Fruit fly (Drosophila melanogaster) whole organism, embryonic: Measurements from ENCODE around the gene CG44000.
A peak's percentile ranks its signal among the peaks of the same experiment; 100 is the strongest.

Experiments used
- Ada2b ChIP-seq: fragments of 200-800 bp; sonication (Bioruptor generic); IDR thresholded peaks from 2 replicates; pipeline ENCODE4 v1.3.6; 2022; ENCODE audit warnings: missing biosample characterization, missing genetic modification characterization
- Antp ChIP-seq: fragments of 200-800 bp; sonication (Bioruptor generic); optimal IDR thresholded peaks from 3 replicates; lab custom pipeline; 2016; ENCODE audit warnings: missing biosample characterization, missing genetic modification characterization
- Atf6 ChIP-seq: fragments of 200-800 bp; sonication (Bioruptor generic); IDR thresholded peaks from 2 replicates; pipeline ENCODE4 v1.3.6; 2022; ENCODE audit warnings: missing biosample characterization, missing genetic modification characterization
- BtbVII ChIP-seq: fragments of 200-800 bp; sonication (Bioruptor generic); optimal IDR thresholded peaks from 3 replicates; lab custom pipeline; 2017; ENCODE audit warnings: missing biosample characterization, mild to moderate bottlenecking, missing genetic modification characterization
- CG10321 ChIP-seq: fragments of 200-800 bp; sonication (Bioruptor generic); IDR thresholded peaks from 2 replicates; pipeline ENCODE4 v1.3.6; 2022; ENCODE audit warnings: missing biosample characterization, missing genetic modification characterization
- CG10462 ChIP-seq: fragments of 200-800 bp; sonication (Bioruptor generic); optimal IDR thresholded peaks from 2 replicates; lab custom pipeline; 2016; ENCODE audit warnings: missing biosample characterization, missing genetic modification characterization
- CG11398 ChIP-seq: fragments of 200-800 bp; sonication (Bioruptor generic); optimal IDR thresholded peaks from 2 replicates; lab custom pipeline; 2016; ENCODE audit warnings: missing biosample characterization, missing genetic modification characterization
- CG12659 ChIP-seq: fragments of 200-800 bp; sonication (Bioruptor generic); optimal IDR thresholded peaks from 3 replicates; lab custom pipeline; 2017; ENCODE audit warnings: mild to moderate bottlenecking, missing biosample characterization, missing genetic modification reagents, missing genetic modification characterization
- CG14441 ChIP-seq: fragments of 200-800 bp; sonication (Bioruptor generic); IDR thresholded peaks from 2 replicates; pipeline ENCODE4 v1.3.6; 2022; ENCODE audit warnings: missing biosample characterization, missing genetic modification characterization
- CG14710 ChIP-seq: fragments of 200-800 bp; sonication (Bioruptor generic); optimal IDR thresholded peaks from 3 replicates; lab custom pipeline; 2019; ENCODE audit warnings: missing biosample characterization, mild to moderate bottlenecking, missing genetic modification characterization, moderate library complexity
- CG15011 ChIP-seq: fragments of 200-800 bp; sonication (Bioruptor generic); optimal IDR thresholded peaks from 3 replicates; lab custom pipeline; 2018; ENCODE audit warnings: missing biosample characterization, mild to moderate bottlenecking, missing genetic modification characterization
- CG17568 ChIP-seq: fragments of 200-800 bp; sonication (Bioruptor generic); optimal IDR thresholded peaks from 2 replicates; lab custom pipeline; 2018; ENCODE audit warnings: missing biosample characterization, mild to moderate bottlenecking, missing genetic modification characterization, moderate library complexity
- CG17612 ChIP-seq: fragments of 200-800 bp; sonication (Bioruptor generic); IDR thresholded peaks from 2 replicates; pipeline ENCODE4 v1.3.6; 2022; ENCODE audit warnings: missing biosample characterization, missing genetic modification characterization
- CG17802 ChIP-seq: fragments of 200-800 bp; sonication (Bioruptor generic); optimal IDR thresholded peaks from 2 replicates; lab custom pipeline; 2018; ENCODE audit warnings: missing biosample characterization, mild to moderate bottlenecking, missing genetic modification characterization, moderate library complexity
- CG31365 ChIP-seq: fragments of 200-800 bp; sonication (Bioruptor generic); optimal IDR thresholded peaks from 2 replicates; lab custom pipeline; 2018; ENCODE audit warnings: missing biosample characterization, mild to moderate bottlenecking, missing genetic modification characterization
- CG32532 ChIP-seq: fragments of 200-800 bp; sonication (Bioruptor generic); IDR thresholded peaks from 2 replicates; pipeline ENCODE4 v1.3.6; 2022; ENCODE audit warnings: missing biosample characterization, missing genetic modification characterization
- CG3838 ChIP-seq: fragments of 200-800 bp; sonication (Bioruptor generic); optimal IDR thresholded peaks from 3 replicates; lab custom pipeline; 2016; ENCODE audit warnings: missing biosample characterization, missing genetic modification characterization
- CG6791 ChIP-seq: fragments of 200-800 bp; sonication (Bioruptor generic); IDR thresholded peaks from 3 replicates; pipeline ENCODE4 v1.3.6; 2022; ENCODE audit warnings: missing biosample characterization, missing genetic modification characterization; ENCODE audit not compliant: partially characterized antibody
- CG6813 ChIP-seq: fragments of 200-800 bp; sonication (Bioruptor generic); optimal IDR thresholded peaks from 2 replicates; lab custom pipeline; 2017; ENCODE audit warnings: missing biosample characterization, missing genetic modification characterization, mild to moderate bottlenecking, moderate library complexity, missing genetic modification reagents
- CG7556 ChIP-seq: fragments of 200-800 bp; sonication (Bioruptor generic); optimal IDR thresholded peaks from 2 replicates; lab custom pipeline; 2017; ENCODE audit warnings: missing biosample characterization, mild to moderate bottlenecking, missing genetic modification characterization
- CG7928 ChIP-seq: fragments of 200-800 bp; sonication (Bioruptor generic); optimal IDR thresholded peaks from 2 replicates; lab custom pipeline; 2017; ENCODE audit warnings: missing biosample characterization, mild to moderate bottlenecking, missing genetic modification characterization
- Doc3 ChIP-seq: fragments of 200-800 bp; sonication (Bioruptor generic); IDR thresholded peaks from 3 replicates; pipeline ENCODE4 v1.3.6; 2022; ENCODE audit warnings: missing biosample characterization, missing genetic modification characterization; ENCODE audit not compliant: partially characterized antibody
- Kr ChIP-seq: fragments of 200-800 bp; sonication (Bioruptor generic); optimal IDR thresholded peaks from 2 replicates; lab custom pipeline; 2017; ENCODE audit warnings: missing biosample characterization, mild to moderate bottlenecking, missing genetic modification characterization
- NK7.1 ChIP-seq: fragments of 200-800 bp; sonication (Bioruptor generic); optimal IDR thresholded peaks from 3 replicates; lab custom pipeline; 2016; ENCODE audit warnings: missing biosample characterization, missing genetic modification characterization
- Neu2 ChIP-seq: fragments of 200-800 bp; sonication (Bioruptor generic); optimal IDR thresholded peaks from 3 replicates; lab custom pipeline; 2016; ENCODE audit warnings: missing biosample characterization, missing genetic modification characterization, borderline replicate concordance
- Oaz ChIP-seq: fragments of 200-800 bp; sonication (Bioruptor generic); IDR thresholded peaks from 2 replicates; pipeline ENCODE4 v1.3.6; 2022; ENCODE audit warnings: missing biosample characterization, missing genetic modification characterization
- Sry-β ChIP-seq: fragments of 200-800 bp; sonication (Bioruptor generic); optimal IDR thresholded peaks from 2 replicates; lab custom pipeline; 2018; ENCODE audit warnings: missing biosample characterization, mild to moderate bottlenecking, missing genetic modification characterization, moderate library complexity
- Usf ChIP-seq: fragments of 200-800 bp; sonication (Bioruptor generic); optimal IDR thresholded peaks from 2 replicates; lab custom pipeline; 2017; ENCODE audit warnings: missing genotype, missing biosample characterization, missing genetic modification characterization
- ac ChIP-seq: fragments of 200-800 bp; sonication (Bioruptor generic); optimal IDR thresholded peaks from 3 replicates; lab custom pipeline; 2017; ENCODE audit warnings: missing biosample characterization, mild to moderate bottlenecking, missing genetic modification characterization
- bigmax ChIP-seq: fragments of 200-800 bp; sonication (Bioruptor generic); optimal IDR thresholded peaks from 2 replicates; lab custom pipeline; 2018; ENCODE audit warnings: missing biosample characterization, mild to moderate bottlenecking, missing genetic modification characterization
- cas ChIP-seq: fragments of 200-800 bp; sonication (Bioruptor generic); IDR thresholded peaks from 2 replicates; pipeline ENCODE4 v1.3.6; 2022; ENCODE audit warnings: missing biosample characterization, missing genetic modification characterization
- da ChIP-seq: fragments of 200-800 bp; sonication (Bioruptor generic); optimal IDR thresholded peaks from 2 replicates; lab custom pipeline; 2016; ENCODE audit warnings: missing biosample characterization, missing genetic modification characterization
- dmrt11E ChIP-seq: fragments of 200-800 bp; sonication (Bioruptor generic); optimal IDR thresholded peaks from 3 replicates; lab custom pipeline; 2018; ENCODE audit warnings: missing biosample characterization, mild to moderate bottlenecking, missing genetic modification characterization, moderate library complexity
- dmrt99B ChIP-seq: fragments of 200-800 bp; sonication (Bioruptor generic); optimal IDR thresholded peaks from 2 replicates; lab custom pipeline; 2018; ENCODE audit warnings: missing biosample characterization, mild to moderate bottlenecking, missing genetic modification characterization, moderate library complexity
- eve ChIP-seq, 2 experiments: fragments of >200 bp; optimal IDR thresholded peaks; 2 replicates each; lab custom pipeline; 2017; ENCODE audit warnings: missing biosample characterization in 2 of 2, missing genetic modification characterization in 2 of 2
- ftz-f1 ChIP-seq: fragments of 200-800 bp; sonication (Bioruptor generic); optimal IDR thresholded peaks from 2 replicates; lab custom pipeline; 2016; ENCODE audit warnings: missing biosample characterization, missing genetic modification characterization
- gcm ChIP-seq: fragments of 200-800 bp; sonication (Bioruptor generic); optimal IDR thresholded peaks from 2 replicates; lab custom pipeline; 2019; ENCODE audit warnings: missing biosample characterization, mild to moderate bottlenecking, missing genetic modification characterization, moderate library complexity
- gfzf ChIP-seq: fragments of 200-800 bp; sonication (Bioruptor generic); optimal IDR thresholded peaks from 2 replicates; lab custom pipeline; 2016; ENCODE audit warnings: missing biosample characterization, mild to moderate bottlenecking, missing genetic modification characterization, moderate library complexity
- kah ChIP-seq: fragments of 200-800 bp; sonication (Bioruptor generic); optimal IDR thresholded peaks from 2 replicates; lab custom pipeline; 2018; ENCODE audit warnings: missing biosample characterization, mild to moderate bottlenecking, missing genetic modification characterization
- lov ChIP-seq, 2 experiments: fragments of 200-800 bp in 1 of 2; fragments of >200 bp in 1 of 2; sonication (Bioruptor generic) in 1 of 2; IDR thresholded peaks in 1 of 2; optimal IDR thresholded peaks in 1 of 2; 2 replicates in 1 of 2; 3 replicates in 1 of 2; pipeline versions ENCODE4 v1.3.6 to Lab custom; 2017 to 2022; ENCODE audit warnings: missing biosample characterization in 1 of 2, missing genetic modification characterization in 1 of 2
- maf-S ChIP-seq: fragments of 200-800 bp; sonication (Bioruptor generic); optimal IDR thresholded peaks from 2 replicates; lab custom pipeline; 2016; ENCODE audit warnings: missing biosample characterization, missing genetic modification characterization
- nerfin-1 ChIP-seq: fragments of 200-800 bp; sonication (Bioruptor generic); optimal IDR thresholded peaks from 3 replicates; lab custom pipeline; 2019; ENCODE audit warnings: missing biosample characterization, mild to moderate bottlenecking, missing genetic modification characterization, moderate library complexity
- pan ChIP-seq, 4 experiments: fragments of >200 bp in 3 of 4; fragments of 200-800 bp in 1 of 4; sonication (Bioruptor generic) in 1 of 4; optimal IDR thresholded peaks in 3 of 4; IDR thresholded peaks in 1 of 4; 2 replicates each; pipeline versions ENCODE4 v1.3.6 to Lab custom; 2017 to 2022; ENCODE audit warnings: missing biosample characterization in 2 of 4, missing genetic modification characterization in 2 of 4, mixed read lengths in 1 of 4
- ro ChIP-seq: fragments of 200-800 bp; sonication (Bioruptor generic); IDR thresholded peaks from 2 replicates; pipeline ENCODE4 v1.3.6; 2022; ENCODE audit warnings: missing biosample characterization, missing genetic modification characterization
- schlank ChIP-seq: fragments of 200-800 bp; sonication (Bioruptor generic); optimal IDR thresholded peaks from 2 replicates; lab custom pipeline; 2018; ENCODE audit warnings: missing biosample characterization, mild to moderate bottlenecking, missing genetic modification characterization
- shn ChIP-seq: fragments of 200-800 bp; sonication (Bioruptor generic); optimal IDR thresholded peaks from 3 replicates; lab custom pipeline; 2016; ENCODE audit warnings: missing biosample characterization, missing genetic modification characterization
- slbo ChIP-seq: fragments of 200-800 bp; sonication (Bioruptor generic); IDR thresholded peaks from 2 replicates; pipeline ENCODE4 v1.3.6; 2022; ENCODE audit warnings: missing biosample characterization, missing genetic modification characterization
- zfh1 ChIP-seq: fragments of 200-800 bp; sonication (Bioruptor generic); IDR thresholded peaks from 3 replicates; pipeline ENCODE4 v1.3.6; 2022; ENCODE audit warnings: missing biosample characterization, missing genetic modification characterization

The CG44000 gene

DNA sequence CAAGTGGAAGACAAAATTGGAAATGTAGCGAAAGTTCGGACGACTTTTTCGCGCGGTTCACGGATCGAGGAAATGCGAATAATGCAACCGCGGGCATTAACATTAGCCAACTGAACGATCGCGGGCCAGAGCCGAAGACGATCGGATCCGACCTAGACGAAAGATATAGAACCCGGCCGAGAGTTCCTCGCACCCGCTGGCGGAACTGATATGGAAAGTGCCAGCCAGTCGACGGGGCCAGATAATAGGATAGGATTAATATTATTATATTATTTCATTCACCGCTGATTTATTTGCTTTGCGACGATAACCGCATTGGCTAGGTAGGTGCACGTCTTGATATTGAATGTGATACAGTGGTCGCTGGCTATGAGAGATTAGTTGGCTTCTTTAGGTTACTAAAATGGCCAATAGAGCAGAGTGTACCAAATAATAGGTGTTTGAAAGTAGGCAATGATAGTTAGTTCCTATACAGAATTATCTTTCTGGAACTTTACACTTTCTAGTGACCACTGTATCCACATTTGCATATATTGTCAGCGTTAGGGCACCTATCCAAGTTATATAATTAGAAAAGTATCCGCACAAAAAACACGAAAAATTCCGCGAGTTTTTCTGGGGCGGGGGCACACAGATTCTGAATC, 43.6 kb upstream of the CG44000 start (continued):
- TF ChIP-seq gfzf (GFP tag; lab: Kevin White, UChicago) (no peak), CG12659 (GFP tag; lab: Kevin White, UChicago) (peak; percentile 40), CG32532 (peak; percentile 84), CG15011 (GFP tag; lab: Kevin White, UChicago) (peak; percentile 38), da (no peak), CG17612 (GFP tag; lab: Robert Waterston, UW) (peak; percentile 80), slbo (peak; percentile 85), Kr (GFP tag; lab: Kevin White, UChicago) (no peak), ro (GFP tag; lab: Robert Waterston, UW) (no peak), Neu2 (GFP tag; lab: Kevin White, UChicago) (no peak), CG7928 (GFP tag; lab: Kevin White, UChicago) (peak; percentile 23), Doc3 (GFP tag; lab: Robert Waterston, UW) (no peak), kah (GFP tag; lab: Kevin White, UChicago) (peak; percentile 29), CG17568 (GFP tag; lab: Kevin White, UChicago) (peak; percentile 45), cas (no peak), nerfin-1 (peak; percentile 4), Ada2b (GFP tag; lab: Robert Waterston, UW) (peak; percentile 76), dmrt99B (peak; percentile 71), Sry-β (GFP tag; lab: Kevin White, UChicago) (no peak), CG6791 (GFP tag; lab: Robert Waterston, UW) (no peak), shn (peak; percentile 47), bigmax (GFP tag; lab: Kevin White, UChicago) (no peak), CG14441 (GFP tag; lab: Robert Waterston, UW) (peak; percentile 78), CG7556 (GFP tag; lab: Kevin White, UChicago) (peak; percentile 27), CG17802 (tag; lab: Kevin White, UChicago) (no peak), CG10462 (peak; percentile 14), schlank (tag; lab: Kevin White, UChicago) (peak; percentile 52), CG10321 (GFP tag; lab: Robert Waterston, UW) (no peak), CG31365 (tag; lab: Kevin White, UChicago) (no peak), NK7.1 (GFP tag; lab: Kevin White, UChicago) (no peak), eve (GFP tag; optimal IDR thresholded peaks at IDR 0.05; lab: Kevin White, UChicago) (peak in 1 of 2 experiments; percentile 61), CG6813 (peak; percentile 53), CG3838 (GFP tag; lab: Kevin White, UChicago) (no peak), lov (optimal IDR thresholded peaks at IDR 0.05; lab: Kevin White, UChicago) (no peak), lov (GFP tag; IDR thresholded peaks at IDR 0.05; lab: Robert Waterston, UW) (0 out of 3 replicates have a peak, but pooled peaks have one; percentile 55), Usf (peak; percentile 46), pan (optimal IDR thresholded peaks at IDR 0.05; lab: Kevin White, UChicago) (no peak), pan (GFP tag; optimal IDR thresholded peaks at IDR 0.05 in 1 of 2, IDR thresholded peaks at IDR 0.05 in 1 of 2) (peak in 1 of 2 experiments; percentile 73), maf-S (GFP tag; lab: Kevin White, UChicago) (peak; percentile 38), Oaz (GFP tag; lab: Robert Waterston, UW) (no peak), dmrt11E (tag; lab: Kevin White, UChicago) (peak; percentile 66), CG14710 (tag; lab: Kevin White, UChicago) (peak; percentile 24), BtbVII (GFP tag; lab: Kevin White, UChicago) (peak; percentile 70), Antp (GFP tag; lab: Kevin White, UChicago) (peak; percentile 57), ac (GFP tag; lab: Kevin White, UChicago) (no peak), Atf6 (GFP tag; lab: Robert Waterston, UW) (peak; percentile 70; the same call in 1 of the 2 replicates), ftz-f1 (GFP tag; lab: Kevin White, UChicago) (no peak), zfh1 (GFP tag; lab: Robert Waterston, UW) (peak; percentile 79), gcm (GFP tag; lab: Kevin White, UChicago) (no peak), CG11398 (GFP tag; lab: Kevin White, UChicago) (no peak)
